Worm (Caenorhabditis elegans): ENCODE data around the gene elb-1.

ce11 chrIII:11703776-11704093, 15.5 kb downstream of the elb-1 start, which contains the start of gene col-95:
- TF ChIP-seq ceh-9 (tag; optimal IDR thresholded peaks at IDR 0.05), result no peak
- TF ChIP-seq unc-39 (tag; optimal IDR thresholded peaks at IDR 0.05), result no peak
- TF ChIP-seq ceh-82 (tag; optimal IDR thresholded peaks at IDR 0.05), result no peak
- TF ChIP-seq daf-12 (tag; optimal IDR thresholded peaks at IDR 0.05), result no peak
- TF ChIP-seq skn-1 (tag; optimal IDR thresholded peaks at IDR 0.05), result no peak
- TF ChIP-seq ZK546.5 (tag; optimal IDR thresholded peaks at IDR 0.05), result no peak
- TF ChIP-seq ceh-28 (tag; optimal IDR thresholded peaks at IDR 0.05), result no peak
- TF ChIP-seq egl-5 (tag; optimal IDR thresholded peaks at IDR 0.05), result no peak
- no peak for TF ChIP-seq snpc-4 (tag; optimal IDR thresholded peaks at IDR 0.05)
- TF ChIP-seq sea-2 (GFP tag; optimal IDR thresholded peaks at IDR 0.05), result no peak
